Worm (Caenorhabditis elegans) whole organism, L1 larva: Measurements from ENCODE around the gene Y48G9A.7.

Experiments used
- C04F5.9 ChIP-seq: sonication (generic microtip); optimal IDR thresholded peaks from 2 replicates; lab custom pipeline; 2016; ENCODE audit warnings: missing genetic modification characterization, missing compliant biosample characterization
- C34B4.2 ChIP-seq: sonication (generic microtip); optimal IDR thresholded peaks from 2 replicates; lab custom pipeline; 2017; ENCODE audit warnings: mild to moderate bottlenecking, missing genetic modification characterization, missing compliant biosample characterization
- F16B12.6 ChIP-seq: fragments of 150-350 bp; optimal IDR thresholded peaks from 2 replicates; lab custom pipeline; 2014; ENCODE audit warnings: missing biosample characterization, missing genetic modification characterization
- aha-1 ChIP-seq: fragments of 150-350 bp; optimal IDR thresholded peaks from 2 replicates; lab custom pipeline; 2014; ENCODE audit warnings: missing biosample characterization, missing genetic modification characterization
- aly-2 ChIP-seq: fragments of 150-350 bp; optimal IDR thresholded peaks from 2 replicates; lab custom pipeline; 2014; ENCODE audit warnings: missing biosample characterization, missing genetic modification characterization
- ama-1 ChIP-seq: fragments of 150-350 bp; optimal IDR thresholded peaks from 2 replicates; lab custom pipeline; 2014
- blmp-1 ChIP-seq: fragments of 150-350 bp; optimal IDR thresholded peaks from 2 replicates; lab custom pipeline; 2014; ENCODE audit warnings: missing biosample characterization, missing genetic modification characterization
- dpl-1 ChIP-seq, 3 experiments: fragments of 150-350 bp in 2 of 3; sonication (generic microtip) in 1 of 3; optimal IDR thresholded peaks; 2 replicates each; lab custom pipeline; 2014 to 2017; ENCODE audit warnings: missing biosample characterization in 3 of 3, missing genetic modification characterization in 3 of 3, missing genetic modification reagents in 3 of 3
- efl-1 ChIP-seq, 4 experiments: fragments of 150-350 bp; optimal IDR thresholded peaks in 3 of 4; peaks in 1 of 4; 1 replicate in 1 of 4; 2 replicates in 3 of 4; lab custom pipeline; 2014; ENCODE audit warnings: missing biosample characterization in 2 of 4, missing genetic modification characterization in 2 of 4, missing genetic modification reagents in 2 of 4
- efl-3 ChIP-seq: fragments of 200-800 bp; sonication (Bioruptor generic); optimal IDR thresholded peaks from 2 replicates; lab custom pipeline; 2018; ENCODE audit warnings: mild to moderate bottlenecking, missing genetic modification characterization, missing compliant biosample characterization
- egl-13 ChIP-seq: sonication (generic microtip); optimal IDR thresholded peaks from 2 replicates; lab custom pipeline; 2016; ENCODE audit warnings: missing genotype, missing genetic modification reagents, missing genetic modification characterization, missing compliant biosample characterization
- egl-27 ChIP-seq, 2 experiments: fragments of 150-350 bp in 1 of 2; sonication (generic microtip); optimal IDR thresholded peaks; 3 replicates each; lab custom pipeline; 2017 to 2018; ENCODE audit warnings: missing biosample characterization in 2 of 2, missing genetic modification characterization in 2 of 2, missing genetic modification reagents in 2 of 2
- fkh-4 ChIP-seq: sonication (generic microtip); optimal IDR thresholded peaks from 2 replicates; lab custom pipeline; 2016; ENCODE audit warnings: missing compliant biosample characterization, missing genetic modification characterization, borderline replicate concordance
- hlh-17 ChIP-seq: fragments of 200-800 bp; sonication (Bioruptor generic); optimal IDR thresholded peaks from 2 replicates; lab custom pipeline; 2018; ENCODE audit warnings: missing genetic modification characterization, mild to moderate bottlenecking, missing compliant biosample characterization, moderate library complexity, borderline replicate concordance
- irx-1 ChIP-seq: sonication (generic microtip); optimal IDR thresholded peaks from 2 replicates; lab custom pipeline; 2016; ENCODE audit warnings: missing genetic modification characterization, missing compliant biosample characterization
- isw-1 ChIP-seq: fragments of 200-800 bp; sonication (Bioruptor generic); IDR thresholded peaks from 2 replicates; pipeline ENCODE4 v1.3.6; 2022; ENCODE audit warnings: missing genetic modification characterization, missing compliant biosample characterization
- lin-13 ChIP-seq: fragments of 150-350 bp; optimal IDR thresholded peaks from 2 replicates; lab custom pipeline; 2014; ENCODE audit warnings: missing biosample characterization, missing genetic modification reagents, missing genetic modification characterization
- lin-35 ChIP-seq, 2 experiments: fragments of 150-350 bp; optimal IDR thresholded peaks; 2 replicates each; lab custom pipeline; 2014; ENCODE audit warnings: missing biosample characterization in 2 of 2, missing genetic modification characterization in 2 of 2, missing genetic modification reagents in 2 of 2
- lsy-2 ChIP-seq, 2 experiments: fragments of 150-350 bp; optimal IDR thresholded peaks; 2 replicates each; lab custom pipeline; 2014; ENCODE audit warnings: missing biosample characterization in 2 of 2, missing genetic modification characterization in 2 of 2
- mab-9 ChIP-seq: fragments of 200-800 bp; sonication (Bioruptor generic); IDR thresholded peaks from 2 replicates; pipeline ENCODE4 v1.3.6; 2022; ENCODE audit warnings: missing genetic modification reagents, missing genetic modification characterization, missing compliant biosample characterization
- nhr-12 ChIP-seq: sonication (generic microtip); optimal IDR thresholded peaks from 2 replicates; lab custom pipeline; 2017; ENCODE audit warnings: missing biosample characterization, missing genetic modification characterization
- nhr-19 ChIP-seq: fragments of 200-800 bp; sonication (Bioruptor generic); conservative IDR thresholded peaks from 2 replicates; pipeline ENCODE4 v1.3.6; 2022; ENCODE audit warnings: missing genetic modification characterization, missing compliant biosample characterization
- nhr-20 ChIP-seq: sonication (generic microtip); optimal IDR thresholded peaks from 2 replicates; lab custom pipeline; 2016; ENCODE audit warnings: mild to moderate bottlenecking, missing genetic modification characterization, missing compliant biosample characterization
- nhr-28 ChIP-seq: fragments of 150-350 bp; optimal IDR thresholded peaks from 2 replicates; lab custom pipeline; 2014; ENCODE audit warnings: missing biosample characterization, missing genetic modification characterization
- nhr-84 ChIP-seq: sonication (generic microtip); optimal IDR thresholded peaks from 2 replicates; lab custom pipeline; 2017; ENCODE audit warnings: missing biosample characterization, missing genetic modification characterization
- pag-3 ChIP-seq: sonication (generic microtip); optimal IDR thresholded peaks from 2 replicates; lab custom pipeline; 2017; ENCODE audit warnings: missing genetic modification characterization, mild to moderate bottlenecking, missing compliant biosample characterization, antibody characterized with exemption, borderline replicate concordance; ENCODE audit not compliant: insufficient read depth
- skn-1 ChIP-seq: fragments of 150-350 bp; optimal IDR thresholded peaks from 2 replicates; lab custom pipeline; 2014; ENCODE audit warnings: missing biosample characterization, missing genetic modification characterization
- sox-4 ChIP-seq: sonication (generic microtip); optimal IDR thresholded peaks from 2 replicates; lab custom pipeline; 2016; ENCODE audit warnings: missing genetic modification characterization, missing compliant biosample characterization
- sup-37 ChIP-seq: fragments of 200-800 bp; sonication (Bioruptor generic); optimal IDR thresholded peaks from 2 replicates; lab custom pipeline; 2018; ENCODE audit warnings: mild to moderate bottlenecking, missing genetic modification characterization, missing compliant biosample characterization
- swsn-7 ChIP-seq: sonication (generic microtip); optimal IDR thresholded peaks from 2 replicates; lab custom pipeline; 2016; ENCODE audit warnings: missing genetic modification characterization, missing compliant biosample characterization
- tbx-2 ChIP-seq: sonication (generic microtip); optimal IDR thresholded peaks from 2 replicates; lab custom pipeline; 2016; ENCODE audit warnings: missing genetic modification characterization, missing compliant biosample characterization
- tlp-1 ChIP-seq: fragments of 150-350 bp; optimal IDR thresholded peaks from 2 replicates; lab custom pipeline; 2014; ENCODE audit warnings: missing biosample characterization, missing genetic modification characterization
- unc-130 ChIP-seq: fragments of 150-350 bp; optimal IDR thresholded peaks from 2 replicates; lab custom pipeline; 2017; ENCODE audit warnings: missing biosample characterization, missing genetic modification characterization, inconsistent platforms
- zip-4 ChIP-seq: fragments of 200-800 bp; sonication (Bioruptor generic); optimal IDR thresholded peaks from 2 replicates; lab custom pipeline; 2018; ENCODE audit warnings: mild to moderate bottlenecking, missing genetic modification characterization, moderate library complexity, missing compliant biosample characterization

Y48G9A.7 gene

ce11 chrIII:2111376-2111775 lies 1.0 kb downstream of the Y48G9A.7 start:
- TF ChIP-seq irx-1 (no peak), skn-1 (tag; lab: Kevin White, UChicago) (no peak), efl-1 (optimal IDR thresholded peaks at IDR 0.05; lab: Kevin White, UChicago) (no peak), efl-1 (GFP tag; optimal IDR thresholded peaks at IDR 0.05 in 1 of 2; lab: Kevin White, UChicago) (peak; percentile 42 to 46), ama-1 (lab: Kevin White, UChicago) (no peak), zip-4 (no peak), aha-1 (no peak), dpl-1 (GFP tag; optimal IDR thresholded peaks at IDR 0.05; lab: Kevin White, UChicago) (peak in 1 of 3 experiments; percentile 4)

ce11 chrIII:2112009-2112408 lies 1.7 kb downstream of the Y48G9A.7 start:
- TF ChIP-seq isw-1 (GFP tag; lab: Robert Waterston, UW) = no peak
- no peak for TF ChIP-seq mab-9 (GFP tag; lab: Robert Waterston, UW)
- TF ChIP-seq efl-3 = no peak
- no peak for TF ChIP-seq lin-13
- TF ChIP-seq nhr-20 (tag; lab: Kevin White, UChicago) = no peak
- TF ChIP-seq zip-4 = no peak
- TF ChIP-seq aly-2 = no peak
- no peak for TF ChIP-seq unc-130
- TF ChIP-seq skn-1 (tag; lab: Kevin White, UChicago) = no peak
- TF ChIP-seq lin-35 (GFP tag; optimal IDR thresholded peaks at IDR 0.05; lab: Kevin White, UChicago) = no peak
- TF ChIP-seq egl-13 = no peak
- no peak for TF ChIP-seq egl-27 (tag; optimal IDR thresholded peaks at IDR 0.05; lab: Kevin White, UChicago)
- TF ChIP-seq nhr-19 (GFP tag; lab: Robert Waterston, UW) = no peak
- no peak for TF ChIP-seq tlp-1 (tag; lab: Kevin White, UChicago)
- no peak for TF ChIP-seq blmp-1 (tag; lab: Kevin White, UChicago)
- TF ChIP-seq nhr-84 (tag; lab: Kevin White, UChicago) = no peak
- no peak for TF ChIP-seq sup-37 (GFP tag; lab: Kevin White, UChicago)

ce11 chrIII:2112601-2113176 lies 2.3 kb downstream of the Y48G9A.7 start:
- TF ChIP-seq efl-1 (optimal IDR thresholded peaks at IDR 0.05; lab: Kevin White, UChicago) (no peak), efl-1 (GFP tag; optimal IDR thresholded peaks at IDR 0.05 in 1 of 2; lab: Kevin White, UChicago) (peak in 1 of 2 experiments; percentile 92), sox-4 (no peak)

ce11 chrIII:2115322-2115721 lies 5.0 kb downstream of the Y48G9A.7 start:
- TF ChIP-seq nhr-12 (tag; lab: Kevin White, UChicago) (no peak), mab-9 (GFP tag; lab: Robert Waterston, UW) (no peak), tbx-2 (no peak), nhr-84 (tag; lab: Kevin White, UChicago) (no peak), C34B4.2 (tag; lab: Kevin White, UChicago) (no peak), zip-4 (no peak), lsy-2 (tag; optimal IDR thresholded peaks at IDR 0.05; lab: Kevin White, UChicago) (no peak), efl-1 (optimal IDR thresholded peaks at IDR 0.05; lab: Kevin White, UChicago) (no peak), efl-1 (GFP tag; optimal IDR thresholded peaks at IDR 0.05 in 1 of 2; lab: Kevin White, UChicago) (no peak), swsn-7 (tag; lab: Kevin White, UChicago) (no peak), sox-4 (no peak), hlh-17 (no peak), dpl-1 (GFP tag; optimal IDR thresholded peaks at IDR 0.05; lab: Kevin White, UChicago) (no peak)

- no peak for TF ChIP-seq C04F5.9 (tag; lab: Kevin White, UChicago)
- no peak for TF ChIP-seq fkh-4 (tag; lab: Kevin White, UChicago)
- no peak for TF ChIP-seq sup-37 (GFP tag; lab: Kevin White, UChicago)
- TF ChIP-seq isw-1 (GFP tag; lab: Robert Waterston, UW) = no peak
- TF ChIP-seq dpl-1 (GFP tag; optimal IDR thresholded peaks at IDR 0.05; lab: Kevin White, UChicago) = no peak
- TF ChIP-seq pag-3 (tag; lab: Kevin White, UChicago) = no peak
- TF ChIP-seq F16B12.6 (tag; lab: Kevin White, UChicago) = no peak
- TF ChIP-seq nhr-28 (tag; lab: Kevin White, UChicago) = no peak
- TF ChIP-seq, all 84 proteins: peak for 0
Observed at ce11 chrIII:2116797-2117196, 6.4 kb downstream of the Y48G9A.7 start, which contains the start of gene Y48G9A.11. Y48G9A.11 (minus strand) TSS chrIII:2116897.
